Fruit fly (Drosophila melanogaster) whole organism, embryonic: Measurements from ENCODE around the gene Sil1.

ENCODE experiments used
- Bgb ChIP-seq: fragments of 200-800 bp; sonication (Bioruptor generic); IDR thresholded peaks from 2 replicates; pipeline ENCODE4 v1.3.6; 2022; ENCODE audit warnings: missing biosample characterization, missing genetic modification characterization; ENCODE audit not compliant: partially characterized antibody
- C15 ChIP-seq: fragments of 200-800 bp; sonication (Bioruptor generic); IDR thresholded peaks from 3 replicates; pipeline ENCODE4 v1.3.6; 2022; ENCODE audit warnings: missing biosample characterization, missing genetic modification characterization
- CG11723 ChIP-seq: fragments of 200-800 bp; sonication (Bioruptor generic); optimal IDR thresholded peaks from 2 replicates; lab custom pipeline; 2017; ENCODE audit warnings: missing biosample characterization, mild to moderate bottlenecking, missing genetic modification characterization
- CG12219 ChIP-seq: fragments of 200-800 bp; sonication (Bioruptor generic); optimal IDR thresholded peaks from 3 replicates; lab custom pipeline; 2018; ENCODE audit warnings: missing biosample characterization, mild to moderate bottlenecking, missing genetic modification characterization
- CG12769 ChIP-seq: fragments of 200-800 bp; sonication (Bioruptor generic); optimal IDR thresholded peaks from 2 replicates; lab custom pipeline; 2019; ENCODE audit warnings: missing biosample characterization, mild to moderate bottlenecking, missing genetic modification characterization, moderate library complexity
- CG13287 ChIP-seq: fragments of 200-800 bp; sonication (Bioruptor generic); IDR thresholded peaks from 2 replicates; pipeline ENCODE4 v1.3.6; 2022; ENCODE audit warnings: missing biosample characterization, missing genetic modification characterization; ENCODE audit not compliant: partially characterized antibody
- CG16863 ChIP-seq: fragments of 200-800 bp; sonication (Bioruptor generic); optimal IDR thresholded peaks from 3 replicates; lab custom pipeline; 2016; ENCODE audit warnings: missing biosample characterization, missing genetic modification characterization
- CG1792 ChIP-seq: fragments of 200-800 bp; sonication (Bioruptor generic); optimal IDR thresholded peaks from 2 replicates; lab custom pipeline; 2016; ENCODE audit warnings: missing biosample characterization, missing genetic modification characterization
- CG18476 ChIP-seq: fragments of 200-800 bp; sonication (Bioruptor generic); optimal IDR thresholded peaks from 2 replicates; lab custom pipeline; 2016; ENCODE audit warnings: missing biosample characterization, mild to moderate bottlenecking, missing genetic modification characterization
- CG2120 ChIP-seq: fragments of 200-800 bp; sonication (Bioruptor generic); optimal IDR thresholded peaks from 3 replicates; lab custom pipeline; 2016; ENCODE audit warnings: missing biosample characterization, missing genetic modification characterization
- CG32532 ChIP-seq: fragments of 200-800 bp; sonication (Bioruptor generic); IDR thresholded peaks from 2 replicates; pipeline ENCODE4 v1.3.6; 2022; ENCODE audit warnings: missing biosample characterization, missing genetic modification characterization
- CG34224 ChIP-seq: fragments of 200-800 bp; sonication (Bioruptor generic); IDR thresholded peaks from 3 replicates; pipeline ENCODE4 v1.3.6; 2022; ENCODE audit warnings: missing biosample characterization, missing genetic modification characterization; ENCODE audit not compliant: partially characterized antibody
- CG4424 ChIP-seq: fragments of 200-800 bp; sonication (Bioruptor generic); optimal IDR thresholded peaks from 3 replicates; lab custom pipeline; 2016; ENCODE audit warnings: missing biosample characterization, missing genetic modification characterization
- CG8290 ChIP-seq, 3 experiments: fragments of 200-800 bp; sonication (Bioruptor generic); optimal IDR thresholded peaks; 2 replicates each; lab custom pipeline; 2016 to 2019; ENCODE audit warnings: missing biosample characterization in 3 of 3, missing genetic modification characterization in 3 of 3, mild to moderate bottlenecking in 2 of 3, moderate library complexity in 1 of 3
- CG9437 ChIP-seq: fragments of 200-800 bp; sonication (Bioruptor generic); optimal IDR thresholded peaks from 2 replicates; lab custom pipeline; 2018; ENCODE audit warnings: missing biosample characterization, mild to moderate bottlenecking, missing genetic modification characterization
- Dbx ChIP-seq: fragments of 200-800 bp; sonication (Bioruptor generic); IDR thresholded peaks from 3 replicates; pipeline ENCODE4 v1.3.6; 2022; ENCODE audit warnings: missing biosample characterization, missing genetic modification characterization
- Dll ChIP-seq: fragments of 200-800 bp; sonication (Bioruptor generic); IDR thresholded peaks from 4 replicates; pipeline ENCODE4 v1.3.6; 2022; ENCODE audit warnings: missing biosample characterization, missing genetic modification characterization; ENCODE audit not compliant: partially characterized antibody
- E2f1 ChIP-seq: fragments of 200-800 bp; sonication (Bioruptor generic); IDR thresholded peaks from 2 replicates; pipeline ENCODE4 v1.3.6; 2022; ENCODE audit warnings: missing biosample characterization, missing genetic modification characterization
- Fer1 ChIP-seq: fragments of 200-800 bp; sonication (Bioruptor generic); optimal IDR thresholded peaks from 2 replicates; lab custom pipeline; 2017; ENCODE audit warnings: missing biosample characterization, mild to moderate bottlenecking, missing genetic modification characterization
- Fer3 ChIP-seq: fragments of 200-800 bp; sonication (Bioruptor generic); optimal IDR thresholded peaks from 2 replicates; lab custom pipeline; 2018; ENCODE audit warnings: missing biosample characterization, mild to moderate bottlenecking, missing genetic modification characterization, moderate library complexity
- Gug ChIP-seq: fragments of 200-800 bp; sonication (Bioruptor generic); IDR thresholded peaks from 4 replicates; pipeline ENCODE4 v1.3.6; 2022; ENCODE audit warnings: missing biosample characterization, missing genetic modification characterization
- MESR4 ChIP-seq: fragments of 200-800 bp; sonication (Bioruptor generic); optimal IDR thresholded peaks from 2 replicates; lab custom pipeline; 2018; ENCODE audit warnings: missing biosample characterization, mild to moderate bottlenecking, missing genetic modification characterization, moderate library complexity
- Nf-YA ChIP-seq: fragments of 200-800 bp; sonication (Bioruptor generic); IDR thresholded peaks from 2 replicates; pipeline ENCODE4 v1.3.6; 2022; ENCODE audit warnings: missing biosample characterization, missing genetic modification characterization
- Nf-YC ChIP-seq: fragments of 200-800 bp; optimal IDR thresholded peaks from 3 replicates; lab custom pipeline; 2019; ENCODE audit warnings: missing biosample characterization, mild to moderate bottlenecking, missing genetic modification characterization, moderate library complexity
- TFAM ChIP-seq: fragments of 200-800 bp; sonication (Bioruptor generic); optimal IDR thresholded peaks from 2 replicates; lab custom pipeline; 2017; ENCODE audit warnings: missing biosample characterization, missing genetic modification characterization, inconsistent platforms
- Tbp ChIP-seq: fragments of >200 bp; optimal IDR thresholded peaks from 2 replicates; lab custom pipeline; 2018; ENCODE audit warnings: missing biosample characterization, missing genetic modification characterization
- ac ChIP-seq: fragments of 200-800 bp; sonication (Bioruptor generic); optimal IDR thresholded peaks from 3 replicates; lab custom pipeline; 2017; ENCODE audit warnings: missing biosample characterization, mild to moderate bottlenecking, missing genetic modification characterization
- ara ChIP-seq: fragments of 200-800 bp; sonication (Bioruptor generic); IDR thresholded peaks from 2 replicates; pipeline ENCODE4 v1.3.6; 2022; ENCODE audit warnings: missing biosample characterization, missing genetic modification characterization
- ci ChIP-seq: fragments of 200-800 bp; sonication (Bioruptor generic); IDR thresholded peaks from 3 replicates; pipeline ENCODE4 v1.3.6; 2022; ENCODE audit warnings: missing biosample characterization, missing genetic modification characterization
- da ChIP-seq: fragments of 200-800 bp; sonication (Bioruptor generic); optimal IDR thresholded peaks from 2 replicates; lab custom pipeline; 2016; ENCODE audit warnings: missing biosample characterization, missing genetic modification characterization
- danr ChIP-seq: fragments of 200-800 bp; sonication (Bioruptor generic); IDR thresholded peaks from 2 replicates; pipeline ENCODE4 v1.3.6; 2022; ENCODE audit warnings: missing biosample characterization, missing genetic modification characterization
- dpn ChIP-seq, 2 experiments: fragments of 200-800 bp; sonication (Bioruptor generic); optimal IDR thresholded peaks; 3 replicates each; lab custom pipeline; 2016; ENCODE audit warnings: missing biosample characterization in 2 of 2, missing genetic modification characterization in 2 of 2
- exex ChIP-seq: fragments of 200-800 bp; sonication (Bioruptor generic); optimal IDR thresholded peaks from 4 replicates; lab custom pipeline; 2018; ENCODE audit warnings: missing biosample characterization, mild to moderate bottlenecking, missing genetic modification characterization, moderate library complexity
- hth ChIP-seq: fragments of >200 bp; optimal IDR thresholded peaks from 2 replicates; lab custom pipeline; 2017; ENCODE audit warnings: inconsistent platforms
- jumu ChIP-seq: fragments of 200-800 bp; sonication (Bioruptor generic); optimal IDR thresholded peaks from 3 replicates; lab custom pipeline; 2016; ENCODE audit warnings: missing biosample characterization, missing genetic modification characterization
- knrl ChIP-seq: fragments of 200-800 bp; sonication (Bioruptor generic); IDR thresholded peaks from 3 replicates; pipeline ENCODE4 v1.3.6; 2022; ENCODE audit warnings: missing biosample characterization, missing genetic modification characterization; ENCODE audit not compliant: partially characterized antibody
- mam ChIP-seq: fragments of 200-800 bp; sonication (Bioruptor generic); optimal IDR thresholded peaks from 3 replicates; lab custom pipeline; 2016; ENCODE audit warnings: missing biosample characterization, missing genetic modification characterization
- mld ChIP-seq: fragments of 200-800 bp; sonication (Bioruptor generic); IDR thresholded peaks from 3 replicates; pipeline ENCODE4 v1.3.6; 2022; ENCODE audit warnings: missing biosample characterization, missing genetic modification characterization; ENCODE audit not compliant: partially characterized antibody
- nerfin-1 ChIP-seq: fragments of 200-800 bp; sonication (Bioruptor generic); optimal IDR thresholded peaks from 3 replicates; lab custom pipeline; 2019; ENCODE audit warnings: missing biosample characterization, mild to moderate bottlenecking, missing genetic modification characterization, moderate library complexity
- oc ChIP-seq: fragments of 200-800 bp; sonication (Bioruptor generic); optimal IDR thresholded peaks from 2 replicates; lab custom pipeline; 2018; ENCODE audit warnings: missing biosample characterization, mild to moderate bottlenecking, missing genetic modification characterization, moderate library complexity
- pfk ChIP-seq: fragments of 200-800 bp; sonication (Bioruptor generic); optimal IDR thresholded peaks from 2 replicates; lab custom pipeline; 2018; ENCODE audit warnings: missing biosample characterization, mild to moderate bottlenecking, missing genetic modification characterization, moderate library complexity
- pzg ChIP-seq: fragments of 200-800 bp; sonication (Bioruptor generic); optimal IDR thresholded peaks from 3 replicates; lab custom pipeline; 2018; ENCODE audit warnings: missing biosample characterization, mild to moderate bottlenecking, missing genetic modification characterization, moderate library complexity
- repo ChIP-seq: fragments of 200-800 bp; sonication (Bioruptor generic); optimal IDR thresholded peaks from 2 replicates; lab custom pipeline; 2016; ENCODE audit warnings: missing biosample characterization, missing genetic modification characterization
- sens ChIP-seq: fragments of 200-800 bp; sonication (Bioruptor generic); peaks from one replicate; lab custom pipeline; 2016; ENCODE audit warnings: missing biosample characterization, missing genetic modification characterization
- sob ChIP-seq: fragments of 200-800 bp; sonication (Bioruptor generic); IDR thresholded peaks from 2 replicates; pipeline ENCODE4 v1.3.6; 2022; ENCODE audit warnings: missing biosample characterization, missing genetic modification characterization
- ssp ChIP-seq: fragments of 200-800 bp; sonication (Bioruptor generic); IDR thresholded peaks from 2 replicates; pipeline ENCODE4 v1.3.6; 2022; ENCODE audit warnings: missing biosample characterization, missing genetic modification characterization
- stwl ChIP-seq: fragments of 200-800 bp; sonication (Bioruptor generic); optimal IDR thresholded peaks from 3 replicates; lab custom pipeline; 2018; ENCODE audit warnings: missing biosample characterization, mild to moderate bottlenecking, missing genetic modification characterization, moderate library complexity
- tgo ChIP-seq: fragments of 200-800 bp; sonication (Bioruptor generic); IDR thresholded peaks from 3 replicates; pipeline ENCODE4 v1.3.6; 2022; ENCODE audit warnings: missing biosample characterization, missing genetic modification characterization
- toy ChIP-seq: fragments of 200-800 bp; sonication (Bioruptor generic); IDR thresholded peaks from 2 replicates; pipeline ENCODE4 v1.3.6; 2022; ENCODE audit warnings: missing biosample characterization, missing genetic modification characterization
- tup ChIP-seq: fragments of 200-800 bp; sonication (Bioruptor generic); optimal IDR thresholded peaks from 2 replicates; lab custom pipeline; 2016; ENCODE audit warnings: missing biosample characterization, mild to moderate bottlenecking, missing genetic modification characterization, moderate library complexity

The Sil1 gene

DNA sequence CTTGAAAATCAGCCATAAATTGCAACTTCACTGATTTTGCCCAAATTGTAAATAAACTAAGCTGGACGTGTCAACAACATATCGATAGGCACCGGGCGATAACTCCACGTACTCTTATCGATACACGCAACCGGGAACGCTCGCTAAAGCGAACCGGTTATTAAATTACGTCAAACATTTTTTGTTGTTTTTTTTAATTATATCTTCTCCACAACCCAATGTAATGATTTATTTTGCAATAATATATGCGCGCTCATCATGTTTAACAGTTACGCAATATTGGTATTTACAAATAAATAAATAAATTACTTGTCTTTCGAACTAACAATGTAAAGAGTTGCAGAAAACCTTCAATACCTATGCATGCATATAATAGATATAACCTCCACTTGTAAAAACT, 20.2 kb downstream of the Sil1 start, which contains the start of gene Saysd1 (continued):
- TF ChIP-seq jumu (peak; percentile 16), TFAM (GFP tag; lab: Kevin White, UChicago) (no peak), Bgb (peak; percentile 85), ssp (GFP tag; lab: Robert Waterston, UW) (peak; percentile 37; the same call in 1 of the 2 replicates), knrl (GFP tag; lab: Robert Waterston, UW) (peak; percentile 81), Dll (GFP tag; lab: Robert Waterston, UW) (peak; percentile 90), CG12769 (peak; percentile 37), Nf-YA (GFP tag; lab: Robert Waterston, UW) (0 out of 2 replicates have a peak, but pooled peaks have one; percentile 25), pzg (GFP tag; lab: Kevin White, UChicago) (peak; percentile 43), nerfin-1 (tag; lab: Kevin White, UChicago) (peak; percentile 12), CG16863 (no peak), da (GFP tag; lab: Kevin White, UChicago) (no peak), Nf-YC (tag; lab: Kevin White, UChicago) (peak; percentile 5), CG13287 (GFP tag; lab: Robert Waterston, UW) (peak; percentile 91), mld (GFP tag; lab: Robert Waterston, UW) (peak; percentile 78; the same call in 2 of the 3 replicates), Tbp (no peak), C15 (GFP tag; lab: Robert Waterston, UW) (no peak), CG18476 (GFP tag; lab: Kevin White, UChicago) (peak; percentile 11), CG34224 (GFP tag; lab: Robert Waterston, UW) (peak; percentile 91), pfk (GFP tag; lab: Kevin White, UChicago) (no peak), repo (GFP tag; lab: Kevin White, UChicago) (peak; percentile 15), CG1792 (GFP tag; lab: Kevin White, UChicago) (peak; percentile 1), MESR4 (GFP tag; lab: Kevin White, UChicago) (peak; percentile 32), sens (GFP tag; lab: Kevin White, UChicago) (peak; percentile 88), CG2120 (GFP tag; lab: Kevin White, UChicago) (peak; percentile 6), ac (no peak), CG11723 (GFP tag; lab: Kevin White, UChicago) (no peak), CG4424 (GFP tag; lab: Kevin White, UChicago) (peak; percentile 41), tup (GFP tag; lab: Kevin White, UChicago) (no peak), tgo (peak; percentile 21; the same call in 2 of the 3 replicates), oc (no peak), CG32532 (peak; percentile 70), dpn (GFP tag; optimal IDR thresholded peaks at IDR 0.05; lab: Kevin White, UChicago) (peak in 1 of 2 experiments; percentile 13), toy (GFP tag; lab: Robert Waterston, UW) (no peak), E2f1 (GFP tag; lab: Robert Waterston, UW) (0 out of 2 replicates have a peak, but pooled peaks have one; percentile 28), Fer3 (tag; lab: Kevin White, UChicago) (peak; percentile 31), CG12219 (GFP tag; lab: Kevin White, UChicago) (no peak), danr (GFP tag; lab: Robert Waterston, UW) (no peak), mam (peak; percentile 48), Fer1 (no peak), sob (GFP tag; lab: Robert Waterston, UW) (peak; percentile 62), CG8290 (GFP tag; optimal IDR thresholded peaks at IDR 0.05; lab: Kevin White, UChicago) (peak; percentile 4), CG8290 (tag; optimal IDR thresholded peaks at IDR 0.05; lab: Kevin White, UChicago) (peak in 1 of 2 experiments; percentile 5), CG9437 (peak; percentile 77), exex (tag; lab: Kevin White, UChicago) (peak; percentile 9), stwl (tag; lab: Kevin White, UChicago) (peak; percentile 83), Dbx (peak; percentile 45; the same call in 1 of the 3 replicates), ara (GFP tag; lab: Robert Waterston, UW) (0 out of 2 replicates have a peak, but pooled peaks have one; percentile 29), ci (0 out of 3 replicates have a peak, but pooled peaks have one; percentile 17), Gug (peak; percentile 35; the same call in 1 of the 4 replicates), hth (lab: Kevin White, UChicago) (no peak)
